Worm (Caenorhabditis elegans) whole organism, L2 larva: ENCODE measurements around the gene F17C11.12.

Experiments used
- ama-1 ChIP-seq: fragments of 150-350 bp; optimal IDR thresholded peaks from 2 replicates; lab custom pipeline; 2018; ENCODE audit warnings: inconsistent platforms
- egl-27 ChIP-seq: sonication (generic microtip); optimal IDR thresholded peaks from 3 replicates; lab custom pipeline; 2017; ENCODE audit warnings: missing biosample characterization, missing genetic modification reagents, missing genetic modification characterization
- lin-11 ChIP-seq: fragments of 150-350 bp; sonication (generic microtip); optimal IDR thresholded peaks from 2 replicates; lab custom pipeline; 2014; ENCODE audit warnings: missing biosample characterization, missing genetic modification characterization, inconsistent platforms, mixed read lengths
- nhr-23 ChIP-seq: fragments of 150-350 bp; optimal IDR thresholded peaks from 2 replicates; lab custom pipeline; 2014; ENCODE audit warnings: missing biosample characterization, missing genetic modification reagents, missing genetic modification characterization
- ztf-1 ChIP-seq: fragments of 200-800 bp; sonication (Bioruptor generic); conservative IDR thresholded peaks from 2 replicates; pipeline ENCODE4 v1.3.6; 2022; ENCODE audit warnings: missing genetic modification characterization, missing compliant biosample characterization
- ztf-11 ChIP-seq: sonication (generic microtip); optimal IDR thresholded peaks from 2 replicates; lab custom pipeline; 2017; ENCODE audit warnings: missing biosample characterization, missing genetic modification characterization

- no peak for TF ChIP-seq nhr-23
- TF ChIP-seq lin-11 (tag; lab: Kevin White, UChicago), result no peak
- TF ChIP-seq ama-1 (lab: Kevin White, UChicago), result no peak
- TF ChIP-seq ztf-1 (GFP tag; lab: Robert Waterston, UW), result no peak
- TF ChIP-seq ztf-11 (tag; lab: Kevin White, UChicago), result no peak
- no peak for TF ChIP-seq egl-27
Observed at ce11 chrV:10915922-10916321, 20.8 kb downstream of the F17C11.12 start.
